Fruit fly (Drosophila melanogaster) whole organism, embryonic: ENCODE data around the gene CG10064.

ENCODE experiments used
- Asciz ChIP-seq: fragments of 200-800 bp; sonication (Bioruptor generic); optimal IDR thresholded peaks from 2 replicates; lab custom pipeline; 2017; ENCODE audit warnings: missing biosample characterization, mild to moderate bottlenecking, missing genetic modification characterization, missing genetic modification reagents
- Atf-2 ChIP-seq: fragments of 200-800 bp; sonication (Bioruptor generic); optimal IDR thresholded peaks from 2 replicates; lab custom pipeline; 2016; ENCODE audit warnings: missing biosample characterization, missing genetic modification characterization
- Atf3 ChIP-seq: fragments of 200-800 bp; sonication (Bioruptor generic); optimal IDR thresholded peaks from 3 replicates; lab custom pipeline; 2016; ENCODE audit warnings: missing biosample characterization, missing genetic modification characterization
- Atf6 ChIP-seq: fragments of 200-800 bp; sonication (Bioruptor generic); IDR thresholded peaks from 2 replicates; pipeline ENCODE4 v1.3.6; 2022; ENCODE audit warnings: missing biosample characterization, missing genetic modification characterization
- CG10959 ChIP-seq: fragments of 200-800 bp; sonication (Bioruptor generic); IDR thresholded peaks from 2 replicates; pipeline ENCODE4 v1.3.6; 2022; ENCODE audit warnings: missing biosample characterization, missing genetic modification characterization
- CG11504 ChIP-seq: fragments of 200-800 bp; sonication (Bioruptor generic); optimal IDR thresholded peaks from 3 replicates; lab custom pipeline; 2019; ENCODE audit warnings: missing biosample characterization, mild to moderate bottlenecking, missing genetic modification characterization, moderate library complexity
- CG12155 ChIP-seq: fragments of 200-800 bp; sonication (Bioruptor generic); optimal IDR thresholded peaks from 3 replicates; lab custom pipeline; 2016; ENCODE audit warnings: missing biosample characterization, missing genetic modification characterization
- CG13123 ChIP-seq: fragments of 200-800 bp; sonication (Bioruptor generic); optimal IDR thresholded peaks from 2 replicates; lab custom pipeline; 2016; ENCODE audit warnings: missing biosample characterization, missing genetic modification characterization
- CG14667 ChIP-seq: fragments of 200-800 bp; sonication (Bioruptor generic); IDR thresholded peaks from 2 replicates; pipeline ENCODE4 v1.3.6; 2022; ENCODE audit warnings: missing biosample characterization, missing genetic modification characterization
- CG15269 ChIP-seq: fragments of 200-800 bp; sonication (Bioruptor generic); optimal IDR thresholded peaks from 2 replicates; lab custom pipeline; 2018; ENCODE audit warnings: missing biosample characterization, mild to moderate bottlenecking, missing genetic modification characterization, moderate library complexity
- CG1647 ChIP-seq: fragments of 200-800 bp; sonication (Bioruptor generic); optimal IDR thresholded peaks from 3 replicates; lab custom pipeline; 2016; ENCODE audit warnings: missing biosample characterization, missing genetic modification characterization
- CG17802 ChIP-seq: fragments of 200-800 bp; sonication (Bioruptor generic); optimal IDR thresholded peaks from 2 replicates; lab custom pipeline; 2018; ENCODE audit warnings: missing biosample characterization, mild to moderate bottlenecking, missing genetic modification characterization, moderate library complexity
- CG17829 ChIP-seq: fragments of 200-800 bp; optimal IDR thresholded peaks from 2 replicates; lab custom pipeline; 2019; ENCODE audit warnings: missing biosample characterization, mild to moderate bottlenecking, missing genetic modification characterization, moderate library complexity
- CG2116 ChIP-seq: fragments of 200-800 bp; sonication (Bioruptor generic); optimal IDR thresholded peaks from 3 replicates; lab custom pipeline; 2018; ENCODE audit warnings: missing biosample characterization, mild to moderate bottlenecking, missing genetic modification characterization
- CG2202 ChIP-seq: fragments of 200-800 bp; sonication (Bioruptor generic); optimal IDR thresholded peaks from 2 replicates; lab custom pipeline; 2018; ENCODE audit warnings: missing biosample characterization, mild to moderate bottlenecking, missing genetic modification characterization
- CG30431 ChIP-seq: fragments of 200-800 bp; sonication (Bioruptor generic); optimal IDR thresholded peaks from 2 replicates; lab custom pipeline; 2017; ENCODE audit warnings: missing biosample characterization, missing genetic modification characterization
- CG3726 ChIP-seq: fragments of 200-800 bp; sonication (Bioruptor generic); IDR thresholded peaks from 3 replicates; pipeline ENCODE4, ENCODE4 v1.3.6; 2022; ENCODE audit warnings: missing biosample characterization, missing genetic modification characterization
- CG4360 ChIP-seq: fragments of 200-800 bp; sonication (Bioruptor generic); IDR thresholded peaks from 2 replicates; pipeline ENCODE4 v1.3.6; 2022; ENCODE audit warnings: missing biosample characterization, missing genetic modification characterization
- CG5245 ChIP-seq: fragments of 200-800 bp; sonication (Bioruptor generic); optimal IDR thresholded peaks from 3 replicates; lab custom pipeline; 2016; ENCODE audit warnings: missing biosample characterization, missing genetic modification characterization
- CG6254 ChIP-seq: fragments of 200-800 bp; sonication (Bioruptor generic); optimal IDR thresholded peaks from 3 replicates; lab custom pipeline; 2017; ENCODE audit warnings: mild to moderate bottlenecking, missing biosample characterization, missing genetic modification reagents, missing genetic modification characterization
- CG7839 ChIP-seq: fragments of 200-800 bp; sonication (Bioruptor generic); optimal IDR thresholded peaks from 3 replicates; lab custom pipeline; 2018; ENCODE audit warnings: missing biosample characterization, mild to moderate bottlenecking, missing genetic modification characterization, moderate library complexity
- CG8089 ChIP-seq: fragments of 200-800 bp; sonication (Bioruptor generic); optimal IDR thresholded peaks from 3 replicates; lab custom pipeline; 2016; ENCODE audit warnings: missing biosample characterization, missing genetic modification characterization
- CG9727 ChIP-seq: fragments of 200-800 bp; sonication (Bioruptor generic); optimal IDR thresholded peaks from 3 replicates; lab custom pipeline; 2017; ENCODE audit warnings: missing biosample characterization, mild to moderate bottlenecking, missing genetic modification characterization
- D19B ChIP-seq: fragments of 200-800 bp; sonication (Bioruptor generic); optimal IDR thresholded peaks from 2 replicates; lab custom pipeline; 2017; ENCODE audit warnings: missing biosample characterization, mild to moderate bottlenecking, missing genetic modification characterization
- Dfd ChIP-seq, 2 experiments: fragments of >200 bp; optimal IDR thresholded peaks; 2 replicates each; lab custom pipeline; 2017; ENCODE audit warnings: missing biosample characterization in 2 of 2, missing genetic modification characterization in 2 of 2
- Doc3 ChIP-seq: fragments of 200-800 bp; sonication (Bioruptor generic); IDR thresholded peaks from 3 replicates; pipeline ENCODE4 v1.3.6; 2022; ENCODE audit warnings: missing biosample characterization, missing genetic modification characterization; ENCODE audit not compliant: partially characterized antibody
- E2f1 ChIP-seq: fragments of 200-800 bp; sonication (Bioruptor generic); IDR thresholded peaks from 2 replicates; pipeline ENCODE4 v1.3.6; 2022; ENCODE audit warnings: missing biosample characterization, missing genetic modification characterization
- ERR ChIP-seq: fragments of 200-800 bp; sonication (Bioruptor generic); optimal IDR thresholded peaks from 2 replicates; lab custom pipeline; 2016; ENCODE audit warnings: missing biosample characterization, missing genetic modification characterization
- Fer2 ChIP-seq: fragments of 200-800 bp; sonication (Bioruptor generic); optimal IDR thresholded peaks from 2 replicates; lab custom pipeline; 2018; ENCODE audit warnings: missing biosample characterization, mild to moderate bottlenecking, missing genetic modification characterization, moderate library complexity
- Fer3 ChIP-seq: fragments of 200-800 bp; sonication (Bioruptor generic); optimal IDR thresholded peaks from 2 replicates; lab custom pipeline; 2018; ENCODE audit warnings: missing biosample characterization, mild to moderate bottlenecking, missing genetic modification characterization, moderate library complexity
- Hmx ChIP-seq: fragments of 200-800 bp; sonication (Bioruptor generic); optimal IDR thresholded peaks from 2 replicates; lab custom pipeline; 2016; ENCODE audit warnings: missing biosample characterization, missing genetic modification characterization
- Mes4 ChIP-seq: fragments of 200-800 bp; sonication (Bioruptor generic); optimal IDR thresholded peaks from 2 replicates; lab custom pipeline; 2016; ENCODE audit warnings: missing biosample characterization, missing genetic modification characterization
- NC2β ChIP-seq: fragments of 200-800 bp; sonication (Bioruptor generic); optimal IDR thresholded peaks from 2 replicates; lab custom pipeline; 2016; ENCODE audit warnings: missing biosample characterization, missing genetic modification characterization
- Nf-YC ChIP-seq: fragments of 200-800 bp; optimal IDR thresholded peaks from 3 replicates; lab custom pipeline; 2019; ENCODE audit warnings: missing biosample characterization, mild to moderate bottlenecking, missing genetic modification characterization, moderate library complexity
- Taf1 ChIP-seq: fragments of 200-800 bp; sonication (Bioruptor generic); IDR thresholded peaks from 2 replicates; pipeline ENCODE4 v1.3.6; 2022; ENCODE audit warnings: missing biosample characterization, missing genetic modification characterization
- Vsx1 ChIP-seq: fragments of 200-800 bp; sonication (Bioruptor generic); optimal IDR thresholded peaks from 2 replicates; lab custom pipeline; 2017; ENCODE audit warnings: missing biosample characterization, mild to moderate bottlenecking, missing genetic modification characterization, missing genetic modification reagents
- ac ChIP-seq: fragments of 200-800 bp; sonication (Bioruptor generic); optimal IDR thresholded peaks from 3 replicates; lab custom pipeline; 2017; ENCODE audit warnings: missing biosample characterization, mild to moderate bottlenecking, missing genetic modification characterization
- ato ChIP-seq: fragments of 200-800 bp; sonication (Bioruptor generic); IDR thresholded peaks from 2 replicates; pipeline ENCODE4 v1.3.6; 2022; ENCODE audit warnings: missing biosample characterization, missing genetic modification characterization; ENCODE audit not compliant: partially characterized antibody
- dan ChIP-seq: fragments of 200-800 bp; sonication (Bioruptor generic); IDR thresholded peaks from 2 replicates; pipeline ENCODE4 v1.3.6; 2022; ENCODE audit warnings: missing biosample characterization, missing genetic modification characterization
- dimm ChIP-seq: fragments of 200-800 bp; sonication (Bioruptor generic); IDR thresholded peaks from 2 replicates; pipeline ENCODE4 v1.3.6; 2022; ENCODE audit warnings: missing biosample characterization, missing genetic modification characterization
- disco-r ChIP-seq: fragments of 200-800 bp; sonication (Bioruptor generic); optimal IDR thresholded peaks from 2 replicates; lab custom pipeline; 2016; ENCODE audit warnings: missing biosample characterization, missing genetic modification characterization
- dmrt99B ChIP-seq: fragments of 200-800 bp; sonication (Bioruptor generic); optimal IDR thresholded peaks from 2 replicates; lab custom pipeline; 2018; ENCODE audit warnings: missing biosample characterization, mild to moderate bottlenecking, missing genetic modification characterization, moderate library complexity
- grau ChIP-seq: fragments of 200-800 bp; optimal IDR thresholded peaks from 3 replicates; lab custom pipeline; 2019; ENCODE audit warnings: missing biosample characterization, mild to moderate bottlenecking, missing genetic modification characterization, moderate library complexity
- inv ChIP-seq: fragments of 200-800 bp; sonication (Bioruptor generic); IDR thresholded peaks from 2 replicates; pipeline ENCODE4 v1.3.6; 2022; ENCODE audit warnings: missing biosample characterization, missing genetic modification characterization; ENCODE audit not compliant: partially characterized antibody
- nerfin-2 ChIP-seq: fragments of 200-800 bp; sonication (Bioruptor generic); IDR thresholded peaks from 2 replicates; pipeline ENCODE4 v1.3.6; 2022; ENCODE audit warnings: missing biosample characterization, missing genetic modification characterization; ENCODE audit not compliant: partially characterized antibody
- nmo ChIP-seq: fragments of 200-800 bp; sonication (Bioruptor generic); optimal IDR thresholded peaks from 2 replicates; lab custom pipeline; 2018; ENCODE audit warnings: missing biosample characterization, mild to moderate bottlenecking, missing genetic modification characterization, moderate library complexity
- prd ChIP-seq, 3 experiments: fragments of >200 bp in 2 of 3; fragments of 200-800 bp in 1 of 3; sonication (Bioruptor generic) in 1 of 3; optimal IDR thresholded peaks in 2 of 3; IDR thresholded peaks in 1 of 3; 2 replicates in 2 of 3; 3 replicates in 1 of 3; pipeline versions ENCODE4 v1.3.6 to Lab custom; 2017 to 2022; ENCODE audit warnings: missing biosample characterization in 1 of 3, missing genetic modification characterization in 1 of 3
- sr ChIP-seq: fragments of 200-800 bp; sonication (Bioruptor generic); IDR thresholded peaks from 3 replicates; pipeline ENCODE4 v1.3.6; 2022; ENCODE audit warnings: missing biosample characterization, missing genetic modification characterization
- tup ChIP-seq: fragments of 200-800 bp; sonication (Bioruptor generic); optimal IDR thresholded peaks from 2 replicates; lab custom pipeline; 2016; ENCODE audit warnings: missing biosample characterization, mild to moderate bottlenecking, missing genetic modification characterization, moderate library complexity

Gene CG10064

dm6 chr3L:6999993-7000392 lies 32.3 kb upstream of the CG10064 start (continued):
- TF ChIP-seq Asciz (GFP tag; lab: Kevin White, UChicago) (peak; percentile 20), dmrt99B (tag; lab: Kevin White, UChicago) (peak; percentile 31), Taf1 (no peak), Hmx (GFP tag; lab: Kevin White, UChicago) (no peak), ato (GFP tag; lab: Robert Waterston, UW) (no peak), grau (tag; lab: Kevin White, UChicago) (no peak), CG11504 (tag; lab: Kevin White, UChicago) (peak; percentile 14), CG14667 (GFP tag; lab: Robert Waterston, UW) (no peak)

dm6 chr3L:6998692-6999091 lies 31.0 kb upstream of the CG10064 start, which contains the start of gene Mp:
Gene Mp, plus strand, starts transcription at chr3L:6998843.
- TF ChIP-seq ERR (GFP tag; lab: Kevin White, UChicago) (no peak), CG7839 (tag; lab: Kevin White, UChicago) (no peak), Mes4 (GFP tag; lab: Kevin White, UChicago) (no peak), Atf6 (peak; percentile 32; the same call in 1 of the 2 replicates), Atf-2 (GFP tag; lab: Kevin White, UChicago) (no peak), dimm (GFP tag; lab: Robert Waterston, UW) (no peak), CG13123 (GFP tag; lab: Kevin White, UChicago) (no peak), CG5245 (GFP tag; lab: Kevin White, UChicago) (no peak), Vsx1 (GFP tag; lab: Kevin White, UChicago) (no peak), Dfd (GFP tag; optimal IDR thresholded peaks at IDR 0.05; lab: Kevin White, UChicago) (no peak), CG17829 (tag; lab: Kevin White, UChicago) (no peak), CG6254 (GFP tag; lab: Kevin White, UChicago) (no peak), CG3726 (no peak), NC2β (GFP tag; lab: Kevin White, UChicago) (no peak), Doc3 (GFP tag; lab: Robert Waterston, UW) (no peak), Fer2 (tag; lab: Kevin White, UChicago) (no peak), CG2202 (tag; lab: Kevin White, UChicago) (no peak), Nf-YC (tag; lab: Kevin White, UChicago) (no peak), ac (GFP tag; lab: Kevin White, UChicago) (no peak), E2f1 (GFP tag; lab: Robert Waterston, UW) (peak; percentile 28; the same call in 1 of the 2 replicates), CG15269 (tag; lab: Kevin White, UChicago) (peak; percentile 16), CG4360 (GFP tag; lab: Robert Waterston, UW) (no peak), nmo (no peak), prd (optimal IDR thresholded peaks at IDR 0.05; lab: Kevin White, UChicago) (no peak), prd (GFP tag; IDR thresholded peaks at IDR 0.05; lab: Robert Waterston, UW) (no peak), CG9727 (GFP tag; lab: Kevin White, UChicago) (no peak), CG2116 (GFP tag; lab: Kevin White, UChicago) (no peak), Atf3 (GFP tag; lab: Kevin White, UChicago) (no peak), sr (GFP tag; lab: Robert Waterston, UW) (no peak), CG30431 (GFP tag; lab: Kevin White, UChicago) (no peak), CG8089 (GFP tag; lab: Kevin White, UChicago) (no peak), CG1647 (GFP tag; lab: Kevin White, UChicago) (no peak), Fer3 (tag; lab: Kevin White, UChicago) (no peak), CG17802 (tag; lab: Kevin White, UChicago) (no peak), dan (no peak), inv (no peak), D19B (no peak), tup (GFP tag; lab: Kevin White, UChicago) (no peak), CG12155 (GFP tag; lab: Kevin White, UChicago) (no peak), nerfin-2 (GFP tag; lab: Robert Waterston, UW) (0 out of 2 replicates have a peak, but pooled peaks have one; percentile 26), CG10959 (GFP tag; lab: Robert Waterston, UW) (0 out of 2 replicates have a peak, but pooled peaks have one; percentile 20), disco-r (GFP tag; lab: Kevin White, UChicago) (no peak)
